Fruit fly (Drosophila melanogaster): Measurements from ENCODE around the gene InR.

Gene InR

dm6 chr3R:21599642-21600041, 19.5 kb downstream of the InR start:
- TF ChIP-seq CG16779 (tag; optimal IDR thresholded peaks at IDR 0.05) (peak; percentile 39), Eip75B (GFP tag; optimal IDR thresholded peaks at IDR 0.05) (peak; percentile 4), fd85E (GFP tag; optimal IDR thresholded peaks at IDR 0.05) (peak; percentile 48), CG8632 (GFP tag; optimal IDR thresholded peaks at IDR 0.05) (peak; percentile 1), dsx (GFP tag; optimal IDR thresholded peaks at IDR 0.05; ENCODE audit: poor library complexity, severe bottlenecking) (peak; percentile 74), Met (GFP tag; optimal IDR thresholded peaks at IDR 0.05) (peak; percentile 3), CG7368 (GFP tag; optimal IDR thresholded peaks at IDR 0.05) (peak; percentile 51), Ets21C (GFP tag; optimal IDR thresholded peaks at IDR 0.05) (no peak), svp (GFP tag) (peak; percentile 78), acj6 (GFP tag; optimal IDR thresholded peaks at IDR 0.05) (no peak), vri (GFP tag; optimal IDR thresholded peaks at IDR 0.05) (peak; percentile 61), CG32006 (GFP tag; optimal IDR thresholded peaks at IDR 0.05) (no peak), CG6792 (GFP tag; optimal IDR thresholded peaks at IDR 0.05) (no peak), CG6163 (GFP tag; IDR thresholded peaks at IDR 0.05) (peak; percentile 60; the same call in 1 of the 3 replicates), Gug (GFP tag; IDR thresholded peaks at IDR 0.05) (no peak), Lpt (GFP tag; optimal IDR thresholded peaks at IDR 0.05) (peak; percentile 38), CG10669 (GFP tag; optimal IDR thresholded peaks at IDR 0.05) (peak; percentile 68), Eip93F (GFP tag; optimal IDR thresholded peaks at IDR 0.05) (no peak), CG11762 (GFP tag; optimal IDR thresholded peaks at IDR 0.05; ENCODE audit: insufficient read depth) (peak; percentile 23), CG15336 (GFP tag; IDR thresholded peaks at IDR 0.05) (peak; percentile 24; the same call in 1 of the 2 replicates), spab (GFP tag; optimal IDR thresholded peaks at IDR 0.05) (peak; percentile 60), fd59A (GFP tag; optimal IDR thresholded peaks at IDR 0.05) (no peak), pdm3 (GFP tag; optimal IDR thresholded peaks at IDR 0.05) (no peak), Blimp-1 (GFP tag; optimal IDR thresholded peaks at IDR 0.05) (peak; percentile 49), CG6276 (GFP tag; optimal IDR thresholded peaks at IDR 0.05) (peak; percentile 76), CG11902 (GFP tag; optimal IDR thresholded peaks at IDR 0.05) (no peak), Sox14 (GFP tag; optimal IDR thresholded peaks at IDR 0.05) (peak; percentile 30), CG4318 (GFP tag; optimal IDR thresholded peaks at IDR 0.05) (no peak), CG9139 (GFP tag; optimal IDR thresholded peaks at IDR 0.05) (peak; percentile 86), OdsH (GFP tag; optimal IDR thresholded peaks at IDR 0.05) (no peak), eg (GFP tag; IDR thresholded peaks at IDR 0.05) (0 out of 3 replicates have a peak, but pooled peaks have one; percentile 15), net (GFP tag; optimal IDR thresholded peaks at IDR 0.05) (peak; percentile 60), dac (GFP tag; optimal IDR thresholded peaks at IDR 0.05) (no peak), topi (GFP tag; optimal IDR thresholded peaks at IDR 0.05) (no peak), CG6808 (GFP tag; optimal IDR thresholded peaks at IDR 0.05) (peak; percentile 82), achi (GFP tag; optimal IDR thresholded peaks at IDR 0.05) (no peak), fkh (GFP tag; optimal IDR thresholded peaks at IDR 0.05) (no peak), CG8119 (GFP tag; IDR thresholded peaks at IDR 0.05) (no peak), salr (GFP tag; optimal IDR thresholded peaks at IDR 0.05) (peak in 1 of 2 experiments; percentile 44), CG6854 (GFP tag; optimal IDR thresholded peaks at IDR 0.05) (peak; percentile 88), Eip78C (GFP tag) (peak; percentile 69), Hr4 (GFP tag; optimal IDR thresholded peaks at IDR 0.05) (no peak), CG8319 (GFP tag; optimal IDR thresholded peaks at IDR 0.05) (no peak), CG1621 (tag; optimal IDR thresholded peaks at IDR 0.05) (peak; percentile 83), ss (GFP tag; optimal IDR thresholded peaks at IDR 0.05) (peak; percentile 86 to 87), lz (GFP tag; optimal IDR thresholded peaks at IDR 0.05) (no peak), Hr38 (GFP tag; optimal IDR thresholded peaks at IDR 0.05) (no peak), CG31627 (GFP tag; optimal IDR thresholded peaks at IDR 0.05) (no peak), cyc (GFP tag; optimal IDR thresholded peaks at IDR 0.05) (no peak), CG10631 (GFP tag; optimal IDR thresholded peaks at IDR 0.05) (no peak), Hr39 (GFP tag; optimal IDR thresholded peaks at IDR 0.05) (no peak), esn (GFP tag; optimal IDR thresholded peaks at IDR 0.05) (no peak)

All from whole organism, prepupa.